Fruit fly (Drosophila melanogaster) whole organism: ENCODE data around the gene CG3847.

ENCODE experiments used
- CG8478 ChIP-seq: fragments of >200 bp; optimal IDR thresholded peaks from 2 replicates; lab custom pipeline; 2018; ENCODE audit warnings: inconsistent platforms
- Dll ChIP-seq: fragments of >200 bp; optimal IDR thresholded peaks from 2 replicates; lab custom pipeline; 2017
- EcR ChIP-seq, 2 experiments: fragments of >200 bp; optimal IDR thresholded peaks; 2 replicates each; lab custom pipeline; 2017; ENCODE audit warnings: missing biosample characterization in 2 of 2, missing genetic modification characterization in 2 of 2, missing genetic modification reagents in 2 of 2
- pan ChIP-seq: fragments of >200 bp; optimal IDR thresholded peaks from 2 replicates; lab custom pipeline; 2017
- psq ChIP-seq: fragments of >200 bp; optimal IDR thresholded peaks from 2 replicates; lab custom pipeline; 2017

dm6 chrX:6350213-6350679 is 3.3 kb downstream of the CG3847 start, which contains the start of the genes ND-B16.6 and kdn:
- TF ChIP-seq psq (lab: Kevin White, UChicago) (no peak), pan (lab: Kevin White, UChicago) (no peak), CG8478 (no peak), EcR (GFP tag; optimal IDR thresholded peaks at IDR 0.05; lab: Kevin White, UChicago) (no peak), Dll (no peak)
